Worm (Caenorhabditis elegans) whole organism, L2 larva: Measurements from ENCODE around the gene fat-7.

Source experiments
- C34F6.9 ChIP-seq: fragments of 150-350 bp; optimal IDR thresholded peaks from 2 replicates; lab custom pipeline; 2014; ENCODE audit warnings: missing biosample characterization, missing genetic modification characterization
- F13H6.1 ChIP-seq: sonication (generic microtip); optimal IDR thresholded peaks from 2 replicates; lab custom pipeline; 2016; ENCODE audit warnings: missing genetic modification characterization, missing compliant biosample characterization
- ZK546.5 ChIP-seq: sonication (generic microtip); optimal IDR thresholded peaks from 2 replicates; lab custom pipeline; 2017; ENCODE audit warnings: missing biosample characterization, missing genetic modification characterization
- alr-1 ChIP-seq: fragments of 150-350 bp; optimal IDR thresholded peaks from 2 replicates; lab custom pipeline; 2014; ENCODE audit warnings: missing biosample characterization, missing genetic modification characterization
- ama-1 ChIP-seq: fragments of 150-350 bp; optimal IDR thresholded peaks from 2 replicates; lab custom pipeline; 2018; ENCODE audit warnings: inconsistent platforms
- ceh-16 ChIP-seq: fragments of 150-350 bp; optimal IDR thresholded peaks from 2 replicates; lab custom pipeline; 2014; ENCODE audit warnings: missing biosample characterization, missing genetic modification characterization
- ceh-82 ChIP-seq: fragments of 150-350 bp; optimal IDR thresholded peaks from 2 replicates; lab custom pipeline; 2014; ENCODE audit warnings: missing biosample characterization, missing genetic modification characterization
- fos-1 ChIP-seq: fragments of 150-350 bp; optimal IDR thresholded peaks from 2 replicates; lab custom pipeline; 2014; ENCODE audit warnings: missing biosample characterization, missing genetic modification characterization
- gmeb-1 ChIP-seq: fragments of 150-350 bp; optimal IDR thresholded peaks from 2 replicates; lab custom pipeline; 2014; ENCODE audit warnings: missing biosample characterization, missing genetic modification characterization
- lin-39 ChIP-seq: fragments of 150-350 bp; optimal IDR thresholded peaks from 2 replicates; lab custom pipeline; 2014; ENCODE audit warnings: missing biosample characterization, missing genetic modification reagents, missing genetic modification characterization
- mbf-1 ChIP-seq: sonication (generic microtip); optimal IDR thresholded peaks from 2 replicates; lab custom pipeline; 2017; ENCODE audit warnings: missing biosample characterization, missing genetic modification characterization
- nhr-10 ChIP-seq: sonication (generic microtip); optimal IDR thresholded peaks from 2 replicates; lab custom pipeline; 2017; ENCODE audit warnings: missing biosample characterization, missing genetic modification characterization
- nhr-11 ChIP-seq: fragments of 150-350 bp; optimal IDR thresholded peaks from 2 replicates; lab custom pipeline; 2014; ENCODE audit warnings: missing biosample characterization, missing genetic modification characterization
- nhr-129 ChIP-seq: fragments of 150-350 bp; optimal IDR thresholded peaks from 2 replicates; lab custom pipeline; 2014; ENCODE audit warnings: missing biosample characterization, missing genetic modification characterization
- nhr-21 ChIP-seq: fragments of 150-350 bp; optimal IDR thresholded peaks from 2 replicates; lab custom pipeline; 2014; ENCODE audit warnings: missing biosample characterization, missing genetic modification characterization
- nhr-23 ChIP-seq: fragments of 150-350 bp; optimal IDR thresholded peaks from 2 replicates; lab custom pipeline; 2014; ENCODE audit warnings: missing biosample characterization, missing genetic modification reagents, missing genetic modification characterization
- nhr-237 ChIP-seq: fragments of 150-350 bp; optimal IDR thresholded peaks from 2 replicates; lab custom pipeline; 2014; ENCODE audit warnings: missing biosample characterization, missing genetic modification characterization
- nhr-25 ChIP-seq: fragments of 150-350 bp; sonication (generic microtip); optimal IDR thresholded peaks from 3 replicates; lab custom pipeline; 2014; ENCODE audit warnings: missing biosample characterization, missing genetic modification characterization
- nhr-6 ChIP-seq: fragments of 150-350 bp; optimal IDR thresholded peaks from 2 replicates; lab custom pipeline; 2014; ENCODE audit warnings: missing biosample characterization, missing genetic modification characterization
- peb-1 ChIP-seq: fragments of 150-350 bp; optimal IDR thresholded peaks from 2 replicates; lab custom pipeline; 2014; ENCODE audit warnings: missing biosample characterization, missing genetic modification characterization
- sem-4 ChIP-seq: fragments of 150-350 bp; optimal IDR thresholded peaks from 2 replicates; lab custom pipeline; 2014; ENCODE audit warnings: missing biosample characterization, missing genetic modification reagents, missing genetic modification characterization
- skn-1 ChIP-seq: sonication (generic microtip); optimal IDR thresholded peaks from 2 replicates; lab custom pipeline; 2017; ENCODE audit warnings: missing biosample characterization, missing genetic modification characterization
- sma-3 ChIP-seq: sonication (generic microtip); optimal IDR thresholded peaks from 2 replicates; lab custom pipeline; 2016; ENCODE audit warnings: missing genetic modification reagents, missing genetic modification characterization, missing compliant biosample characterization
- sma-9 ChIP-seq, 2 experiments: fragments of 150-350 bp in 1 of 2; sonication (generic microtip) in 1 of 2; optimal IDR thresholded peaks; 2 replicates each; lab custom pipeline; 2014 to 2016; ENCODE audit warnings: missing genetic modification characterization in 2 of 2, mild to moderate bottlenecking in 1 of 2, missing biosample characterization in 1 of 2, missing compliant biosample characterization in 1 of 2, missing genetic modification reagents in 1 of 2, moderate library complexity in 1 of 2
- unc-39 ChIP-seq: fragments of 150-350 bp; optimal IDR thresholded peaks from 2 replicates; lab custom pipeline; 2014; ENCODE audit warnings: missing biosample characterization, missing genetic modification characterization
- unc-62 ChIP-seq: fragments of 150-350 bp; optimal IDR thresholded peaks from 2 replicates; lab custom pipeline; 2014; ENCODE audit warnings: missing biosample characterization, missing genetic modification reagents, missing genetic modification characterization
- ztf-11 ChIP-seq: sonication (generic microtip); optimal IDR thresholded peaks from 2 replicates; lab custom pipeline; 2017; ENCODE audit warnings: missing biosample characterization, missing genetic modification characterization

Gene fat-7

ce11 chrV:7166709-7167108 lies 13.8 kb upstream of the fat-7 start, which contains the start of gene ugt-36:
TSS of gene ugt-36 (plus strand) at chrV:7167009.
- TF ChIP-seq nhr-21 (tag; lab: Kevin White, UChicago), result no peak
- no peak for TF ChIP-seq peb-1 (tag; lab: Kevin White, UChicago)
- no peak for TF ChIP-seq C34F6.9
- no peak for TF ChIP-seq nhr-129 (tag; lab: Kevin White, UChicago)
- TF ChIP-seq ceh-16 (tag; lab: Kevin White, UChicago), result no peak
- TF ChIP-seq fos-1, result no peak
- no peak for TF ChIP-seq F13H6.1 (tag; lab: Kevin White, UChicago)

- TF ChIP-seq ama-1 (lab: Kevin White, UChicago) (no peak), gmeb-1 (tag; lab: Kevin White, UChicago) (no peak), sem-4 (no peak), lin-39 (tag; lab: Kevin White, UChicago) (no peak), C34F6.9 (no peak)
These were observed 11.3 kb upstream of the fat-7 start, which contains the start of gene srh-83 for ce11 chrV:7164210-7164609. TSS of gene srh-83 (plus strand) at chrV:7164510.

- TF ChIP-seq nhr-6 (no peak), gmeb-1 (tag; lab: Kevin White, UChicago) (no peak), sma-3 (peak; percentile 3), nhr-237 (no peak), sma-9 (GFP tag; optimal IDR thresholded peaks at IDR 0.05; lab: Kevin White, UChicago) (peak; percentile 34), sma-9 (tag; optimal IDR thresholded peaks at IDR 0.05; lab: Kevin White, UChicago) (no peak)
These were observed 10.7 kb upstream of the fat-7 start, which contains the start of gene ugt-41 for ce11 chrV:7163477-7164114. TSS of gene ugt-41 (minus strand) at chrV:7163595.

ce11 chrV:7159391-7159790 lies 6.4 kb upstream of the fat-7 start, which contains the start of gene str-204:
TSS of gene str-204 (plus strand) at chrV:7159691.
- TF ChIP-seq F13H6.1 (tag; lab: Kevin White, UChicago) (no peak), nhr-23 (no peak), unc-39 (tag; lab: Kevin White, UChicago) (no peak)
- TF ChIP-seq, all 48 proteins: peak for 0

ce11 chrV:7157089-7157488 lies 4.1 kb upstream of the fat-7 start, which contains the start of gene ugt-39:
TSS of gene ugt-39 (plus strand) at chrV:7157142.
- no peak for TF ChIP-seq nhr-11 (tag; lab: Kevin White, UChicago)
- TF ChIP-seq sma-3, result peak; percentile 1
- peak; percentile 51 for TF ChIP-seq sma-9 (GFP tag; optimal IDR thresholded peaks at IDR 0.05; lab: Kevin White, UChicago)
- no peak for TF ChIP-seq sma-9 (tag; optimal IDR thresholded peaks at IDR 0.05; lab: Kevin White, UChicago)
- peak; percentile 58 for TF ChIP-seq fos-1
- no peak for TF ChIP-seq ZK546.5
- TF ChIP-seq ceh-82 (tag; lab: Kevin White, UChicago), result no peak
- no peak for TF ChIP-seq skn-1 (tag; lab: Kevin White, UChicago)

ce11 chrV:7156079-7156478 lies 3.1 kb upstream of the fat-7 start, which contains the start of gene F10D2.10:
TSS of gene F10D2.10 (minus strand) at chrV:7156179.
- TF ChIP-seq mbf-1 (tag; lab: Kevin White, UChicago) (no peak), nhr-237 (no peak), nhr-25 (tag; lab: Kevin White, UChicago) (no peak), nhr-10 (tag; lab: Kevin White, UChicago) (no peak), sma-3 (no peak), ama-1 (lab: Kevin White, UChicago) (no peak), peb-1 (tag; lab: Kevin White, UChicago) (no peak), ztf-11 (no peak), nhr-129 (tag; lab: Kevin White, UChicago) (no peak)

ce11 chrV:7150570-7150969 lies 2.4 kb downstream of the fat-7 start, which contains the start of gene F10D2.8:
TSS of gene F10D2.8 (minus strand) at chrV:7150714.
- TF ChIP-seq alr-1 (tag; lab: Kevin White, UChicago) (no peak), peb-1 (tag; lab: Kevin White, UChicago) (no peak), nhr-237 (no peak), gmeb-1 (tag; lab: Kevin White, UChicago) (peak; percentile 6), nhr-10 (tag; lab: Kevin White, UChicago) (no peak), fos-1 (peak; percentile 77), unc-62 (GFP tag; lab: Kevin White, UChicago) (no peak)
